Worm (Caenorhabditis elegans) whole organism, midembryonic: ENCODE results near the gene C44H9.6.

ENCODE experiments used
- flt-1 ChIP-seq: fragments of 200-800 bp; sonication (Bioruptor generic); IDR thresholded peaks from 2 replicates; pipeline ENCODE4 v1.3.6; 2022; ENCODE audit warnings: missing genetic modification characterization, missing compliant biosample characterization
- ztf-29 ChIP-seq: fragments of 200-800 bp; sonication (Bioruptor generic); IDR thresholded peaks from 2 replicates; pipeline ENCODE4 v1.3.6; 2022; ENCODE audit warnings: missing genetic modification reagents, missing genetic modification characterization, missing compliant biosample characterization

DNA sequence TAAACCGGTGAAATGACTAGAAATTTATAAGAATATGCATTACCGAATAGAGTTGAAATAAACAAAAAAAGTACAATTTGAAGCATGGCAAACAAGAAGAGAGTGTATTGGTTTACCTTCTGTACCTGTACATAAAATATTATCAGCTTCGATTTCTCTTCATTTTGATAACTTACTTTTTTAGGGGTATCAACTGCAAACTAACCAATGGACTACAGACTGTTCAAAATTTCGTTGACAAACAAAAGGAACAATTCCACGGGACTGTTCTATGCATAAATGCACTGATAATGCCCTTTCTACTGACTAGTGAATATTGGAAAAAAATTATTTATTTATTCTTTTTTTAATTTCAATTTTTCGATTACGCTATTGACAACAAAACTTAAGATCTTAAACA is 47.2 kb downstream of the C44H9.6 start, which contains the start of gene ugt-6:
- no peak for TF ChIP-seq flt-1
- no peak for TF ChIP-seq ztf-29
